Worm (Caenorhabditis elegans) whole organism, L4 larva: ENCODE data around the gene idhg-1.

Experiments
- F26F4.8 ChIP-seq: fragments of 200-800 bp; sonication (Bioruptor generic); conservative IDR thresholded peaks from 2 replicates; pipeline ENCODE4 v1.3.6; 2022; ENCODE audit warnings: missing genetic modification characterization, missing compliant biosample characterization
- F44E2.7 ChIP-seq: fragments of 200-800 bp; sonication (Bioruptor generic); IDR thresholded peaks from 2 replicates; pipeline ENCODE4 v2.1.2; 2022; ENCODE audit warnings: missing genetic modification characterization, missing compliant biosample characterization
- R02D3.7 ChIP-seq: fragments of 150-350 bp; sonication (generic microtip); optimal IDR thresholded peaks from 3 replicates; lab custom pipeline; 2014; ENCODE audit warnings: missing biosample characterization, missing genetic modification characterization
- T20F7.1 ChIP-seq: fragments of 200-800 bp; sonication (Bioruptor generic); optimal IDR thresholded peaks from 2 replicates; lab custom pipeline; 2018; ENCODE audit warnings: mild to moderate bottlenecking, missing genetic modification characterization, missing compliant biosample characterization
- Y105C5A.15 ChIP-seq: fragments of 200-800 bp; sonication (Bioruptor generic); IDR thresholded peaks from 2 replicates; pipeline ENCODE4 v1.3.6; 2022; ENCODE audit warnings: missing genetic modification characterization, missing compliant biosample characterization
- Y48G9A.11 ChIP-seq: fragments of 200-800 bp; sonication (Bioruptor generic); IDR thresholded peaks from 2 replicates; pipeline ENCODE4 v1.3.6; 2022; ENCODE audit warnings: missing genetic modification reagents, missing genetic modification characterization, missing compliant biosample characterization
- aly-2 ChIP-seq: sonication (generic microtip); optimal IDR thresholded peaks from 2 replicates; lab custom pipeline; 2018; ENCODE audit warnings: missing biosample characterization, missing genetic modification characterization
- attf-4 ChIP-seq: sonication (generic microtip); optimal IDR thresholded peaks from 3 replicates; lab custom pipeline; 2017; ENCODE audit warnings: missing biosample characterization, missing genetic modification characterization
- ceh-28 ChIP-seq: fragments of 150-350 bp; optimal IDR thresholded peaks from 2 replicates; lab custom pipeline; 2014; ENCODE audit warnings: missing biosample characterization, missing genetic modification reagents, missing genetic modification characterization
- ceh-44 ChIP-seq: fragments of 200-800 bp; sonication (Bioruptor generic); IDR thresholded peaks from 2 replicates; pipeline ENCODE4 v1.3.6; 2022; ENCODE audit warnings: missing genetic modification reagents, missing genetic modification characterization, missing compliant biosample characterization
- ceh-82 ChIP-seq: sonication (generic microtip); optimal IDR thresholded peaks from 2 replicates; lab custom pipeline; 2017; ENCODE audit warnings: missing biosample characterization, missing genetic modification characterization
- ces-1 ChIP-seq: fragments of 150-350 bp; sonication (generic microtip); optimal IDR thresholded peaks from 4 replicates; lab custom pipeline; 2014; ENCODE audit warnings: missing biosample characterization, missing genetic modification reagents, missing genetic modification characterization
- cey-2 ChIP-seq: sonication (generic microtip); optimal IDR thresholded peaks from 3 replicates; lab custom pipeline; 2017; ENCODE audit warnings: missing genetic modification characterization, mild to moderate bottlenecking, missing compliant biosample characterization, antibody characterized with exemption, borderline replicate concordance; ENCODE audit not compliant: insufficient read depth
- daf-16 ChIP-seq, 3 experiments: sonication (generic microtip); optimal IDR thresholded peaks; 2 replicates each; lab custom pipeline; 2016 to 2017; ENCODE audit warnings: missing genetic modification characterization in 3 of 3, missing genetic modification reagents in 3 of 3, mild to moderate bottlenecking in 2 of 3, missing compliant biosample characterization in 2 of 3, missing biosample characterization in 1 of 3, moderate library complexity in 1 of 3
- daf-8 ChIP-seq: fragments of 200-800 bp; sonication (Bioruptor generic); IDR thresholded peaks from 2 replicates; pipeline ENCODE4 v1.3.6; 2022; ENCODE audit warnings: missing genetic modification characterization, missing compliant biosample characterization
- dmd-6 ChIP-seq: fragments of 200-800 bp; sonication (Bioruptor generic); IDR thresholded peaks from 2 replicates; pipeline ENCODE4 v1.3.6; 2022; ENCODE audit warnings: missing genetic modification reagents, missing genetic modification characterization, missing compliant biosample characterization
- dmd-8 ChIP-seq: fragments of 200-800 bp; sonication (Bioruptor generic); IDR thresholded peaks from 2 replicates; pipeline ENCODE4 v1.3.6; 2022; ENCODE audit warnings: missing genetic modification characterization, missing compliant biosample characterization
- dpl-1 ChIP-seq: fragments of 150-350 bp; optimal IDR thresholded peaks from 2 replicates; lab custom pipeline; 2014; ENCODE audit warnings: missing biosample characterization, missing genetic modification reagents, missing genetic modification characterization
- egl-27 ChIP-seq: sonication (generic microtip); optimal IDR thresholded peaks from 3 replicates; lab custom pipeline; 2017; ENCODE audit warnings: missing biosample characterization, missing genetic modification reagents, missing genetic modification characterization
- fkh-10 ChIP-seq: fragments of 150-350 bp; optimal IDR thresholded peaks from 2 replicates; lab custom pipeline; 2014; ENCODE audit warnings: missing biosample characterization, missing genetic modification reagents, missing genetic modification characterization
- fos-1 ChIP-seq: fragments of 150-350 bp; optimal IDR thresholded peaks from 2 replicates; lab custom pipeline; 2014; ENCODE audit warnings: missing biosample characterization, missing genetic modification characterization
- hlh-11 ChIP-seq: fragments of 200-800 bp; sonication (Bioruptor generic); optimal IDR thresholded peaks from 2 replicates; lab custom pipeline; 2018; ENCODE audit warnings: mild to moderate bottlenecking, missing genetic modification characterization, missing compliant biosample characterization
- hlh-30 ChIP-seq: sonication (generic microtip); optimal IDR thresholded peaks from 2 replicates; lab custom pipeline; 2017; ENCODE audit warnings: antibody characterized with exemption, mild to moderate bottlenecking, missing genetic modification characterization, missing compliant biosample characterization; ENCODE audit not compliant: insufficient read depth
- lim-7 ChIP-seq: fragments of 200-800 bp; sonication (Bioruptor generic); IDR thresholded peaks from 2 replicates; pipeline ENCODE4 v1.3.6; 2022; ENCODE audit warnings: missing genetic modification characterization, missing compliant biosample characterization
- lin-13 ChIP-seq: fragments of 150-350 bp; optimal IDR thresholded peaks from 2 replicates; lab custom pipeline; 2014; ENCODE audit warnings: missing biosample characterization, missing genetic modification reagents, missing genetic modification characterization
- lin-15B ChIP-seq: fragments of 150-350 bp; sonication (generic microtip); optimal IDR thresholded peaks from 3 replicates; lab custom pipeline; 2014; ENCODE audit warnings: missing biosample characterization, missing genetic modification characterization
- lin-38 ChIP-seq: fragments of 200-800 bp; sonication (Bioruptor generic); IDR thresholded peaks from 2 replicates; pipeline ENCODE4 v1.3.6; 2022; ENCODE audit warnings: missing genetic modification reagents, missing genetic modification characterization, missing compliant biosample characterization
- mep-1 ChIP-seq: fragments of 150-350 bp; sonication (generic microtip); optimal IDR thresholded peaks from 3 replicates; lab custom pipeline; 2014; ENCODE audit warnings: missing biosample characterization, missing genetic modification characterization
- nhr-10 ChIP-seq: fragments of 150-350 bp; optimal IDR thresholded peaks from 2 replicates; lab custom pipeline; 2014; ENCODE audit warnings: missing biosample characterization, missing genetic modification characterization
- nhr-102 ChIP-seq: sonication (generic microtip); optimal IDR thresholded peaks from 2 replicates; lab custom pipeline; 2016; ENCODE audit warnings: mild to moderate bottlenecking, missing genetic modification characterization, moderate library complexity, missing compliant biosample characterization
- nhr-11 ChIP-seq: fragments of 150-350 bp; optimal IDR thresholded peaks from 2 replicates; lab custom pipeline; 2014; ENCODE audit warnings: missing biosample characterization, missing genetic modification characterization
- nhr-111 ChIP-seq: fragments of 200-800 bp; sonication (Bioruptor generic); optimal IDR thresholded peaks from 2 replicates; lab custom pipeline; 2018; ENCODE audit warnings: mild to moderate bottlenecking, missing genetic modification characterization, missing compliant biosample characterization
- nhr-25 ChIP-seq: sonication (generic microtip); optimal IDR thresholded peaks from 2 replicates; lab custom pipeline; 2017; ENCODE audit warnings: missing genetic modification characterization, mild to moderate bottlenecking, missing compliant biosample characterization, antibody characterized with exemption, moderate library complexity, borderline replicate concordance; ENCODE audit not compliant: insufficient read depth
- nhr-41 ChIP-seq: fragments of 200-800 bp; sonication (Bioruptor generic); IDR thresholded peaks from 2 replicates; pipeline ENCODE4 v1.3.6; 2022; ENCODE audit warnings: missing genetic modification reagents, missing genetic modification characterization, missing compliant biosample characterization
- nhr-42 ChIP-seq: fragments of 200-800 bp; sonication (Bioruptor generic); IDR thresholded peaks from 2 replicates; pipeline ENCODE4 v1.3.6; 2022; ENCODE audit warnings: missing genetic modification characterization, missing compliant biosample characterization
- nhr-6 ChIP-seq: fragments of 150-350 bp; optimal IDR thresholded peaks from 2 replicates; lab custom pipeline; 2014; ENCODE audit warnings: missing biosample characterization, missing genetic modification characterization
- nhr-77 ChIP-seq: fragments of 150-350 bp; optimal IDR thresholded peaks from 2 replicates; lab custom pipeline; 2014; ENCODE audit warnings: missing biosample characterization, missing genetic modification characterization
- pha-4 ChIP-seq, 2 experiments: fragments of 150-350 bp in 1 of 2; fragments of 200-800 bp in 1 of 2; sonication (Bioruptor generic) in 1 of 2; IDR thresholded peaks in 1 of 2; optimal IDR thresholded peaks in 1 of 2; 2 replicates each; pipeline versions ENCODE4 v1.3.6 to Lab custom; 2014 to 2022; ENCODE audit warnings: missing genetic modification characterization in 2 of 2, missing genetic modification reagents in 2 of 2, missing biosample characterization in 1 of 2, missing compliant biosample characterization in 1 of 2
- saeg-2 ChIP-seq: fragments of 200-800 bp; sonication (Bioruptor generic); IDR thresholded peaks from 2 replicates; pipeline ENCODE4 v1.3.6; 2022; ENCODE audit warnings: missing genetic modification reagents, missing genetic modification characterization, missing compliant biosample characterization
- sdz-12 ChIP-seq: fragments of 200-800 bp; sonication (Bioruptor generic); optimal IDR thresholded peaks from 2 replicates; lab custom pipeline; 2018; ENCODE audit warnings: mild to moderate bottlenecking, missing genetic modification characterization, missing compliant biosample characterization
- set-16 ChIP-seq: fragments of 200-800 bp; sonication (Bioruptor generic); IDR thresholded peaks from 2 replicates; pipeline ENCODE4 v1.3.6; 2022; ENCODE audit warnings: missing genetic modification reagents, missing genetic modification characterization, missing compliant biosample characterization
- snpc-1.2 ChIP-seq: fragments of 200-800 bp; sonication (Bioruptor generic); IDR thresholded peaks from 2 replicates; pipeline ENCODE4 v1.3.6; 2022; ENCODE audit warnings: missing genetic modification reagents, missing genetic modification characterization, missing compliant biosample characterization
- spr-1 ChIP-seq: sonication (generic microtip); optimal IDR thresholded peaks from 2 replicates; lab custom pipeline; 2016; ENCODE audit warnings: mild to moderate bottlenecking, missing genetic modification characterization, missing compliant biosample characterization
- spr-3 ChIP-seq: fragments of 200-800 bp; sonication (Bioruptor generic); optimal IDR thresholded peaks from 2 replicates; lab custom pipeline; 2018; ENCODE audit warnings: mild to moderate bottlenecking, missing genetic modification characterization, missing compliant biosample characterization
- tag-97 ChIP-seq: fragments of 200-800 bp; sonication (Bioruptor generic); IDR thresholded peaks from 2 replicates; pipeline ENCODE4 v1.3.6; 2022; ENCODE audit warnings: missing genetic modification characterization, missing compliant biosample characterization
- unc-62 ChIP-seq, 3 experiments: fragments of 150-350 bp in 1 of 3; sonication (generic microtip); optimal IDR thresholded peaks in 2 of 3; peaks in 1 of 3; 1 replicate in 1 of 3; 2 replicates in 2 of 3; lab custom pipeline; 2014 to 2017; ENCODE audit warnings: missing biosample characterization in 3 of 3, missing genetic modification characterization in 3 of 3, missing genetic modification reagents in 3 of 3, missing genotype in 1 of 3
- zag-1 ChIP-seq: fragments of 150-350 bp; optimal IDR thresholded peaks from 2 replicates; lab custom pipeline; 2014; ENCODE audit warnings: missing biosample characterization, missing genetic modification characterization
- zfp-2 ChIP-seq: sonication (generic microtip); optimal IDR thresholded peaks from 2 replicates; lab custom pipeline; 2016; ENCODE audit warnings: mild to moderate bottlenecking, missing genetic modification characterization, missing compliant biosample characterization
- ztf-11 ChIP-seq: fragments of 150-350 bp; optimal IDR thresholded peaks from 2 replicates; lab custom pipeline; 2014; ENCODE audit warnings: missing biosample characterization, missing genetic modification characterization

The idhg-1 gene

DNA sequence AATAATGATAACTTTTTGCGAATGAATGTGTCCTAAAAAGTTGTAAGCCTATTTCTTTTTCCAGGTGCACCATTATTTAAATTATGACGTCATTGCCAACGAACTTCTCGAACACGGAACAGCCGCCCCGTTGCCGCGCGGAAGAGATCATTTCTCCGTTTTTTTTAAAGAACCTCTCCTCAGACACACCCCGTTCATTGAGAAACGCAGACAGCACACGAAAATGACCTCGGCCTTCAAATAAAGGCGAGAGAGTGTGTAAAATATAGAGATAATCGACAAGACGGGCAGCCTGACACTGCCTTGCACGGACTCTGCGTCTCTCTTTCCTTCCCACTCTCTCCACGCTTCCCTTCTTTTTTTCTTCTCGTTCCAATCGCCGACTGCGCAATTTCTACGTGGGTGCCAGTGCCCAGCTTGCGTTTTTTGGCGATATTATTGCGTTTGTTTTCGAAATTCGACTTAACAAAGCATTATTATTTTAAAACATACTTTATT is 8.2 kb upstream of the idhg-1 start:
- TF ChIP-seq unc-62 (GFP tag; optimal IDR thresholded peaks at IDR 0.05 in 1 of 2; lab: Kevin White, UChicago) (peak in 1 of 2 experiments; percentile 86), unc-62 (tag; optimal IDR thresholded peaks at IDR 0.05; lab: Kevin White, UChicago) (no peak), F44E2.7 (GFP tag; lab: Robert Waterston, UW) (no peak), ceh-28 (no peak), saeg-2 (no peak; the same call in 1 of the 2 replicates), dmd-6 (peak; percentile 64), nhr-77 (tag; lab: Kevin White, UChicago) (no peak), mep-1 (peak; percentile 73), hlh-11 (tag; lab: Kevin White, UChicago) (peak; percentile 95), ztf-11 (tag; lab: Kevin White, UChicago) (no peak), ceh-82 (tag; lab: Kevin White, UChicago) (no peak), zfp-2 (tag; lab: Kevin White, UChicago) (no peak), lin-38 (GFP tag; lab: Robert Waterston, UW) (peak; percentile 51), spr-3 (GFP tag; lab: Kevin White, UChicago) (no peak), F26F4.8 (no peak), fkh-10 (GFP tag; lab: Kevin White, UChicago) (no peak), nhr-102 (tag; lab: Kevin White, UChicago) (peak; percentile 45), R02D3.7 (tag; lab: Kevin White, UChicago) (no peak), lin-15B (tag; lab: Kevin White, UChicago) (no peak), cey-2 (tag; lab: Kevin White, UChicago) (no peak), hlh-30 (tag; lab: Kevin White, UChicago) (peak; percentile 84), set-16 (peak; percentile 67), aly-2 (tag; lab: Kevin White, UChicago) (no peak), attf-4 (tag; lab: Kevin White, UChicago) (peak; percentile 67), nhr-42 (no peak), nhr-11 (tag; lab: Kevin White, UChicago) (peak; percentile 34), pha-4 (GFP tag; IDR thresholded peaks at IDR 0.05; lab: Robert Waterston, UW) (peak; percentile 72), pha-4 (tag; optimal IDR thresholded peaks at IDR 0.05; lab: Kevin White, UChicago) (peak; percentile 83), fos-1 (tag; lab: Kevin White, UChicago) (no peak), sdz-12 (no peak), daf-16 (GFP tag; optimal IDR thresholded peaks at IDR 0.05; lab: Kevin White, UChicago) (peak in 1 of 2 experiments; percentile 63), daf-16 (tag; optimal IDR thresholded peaks at IDR 0.05; lab: Kevin White, UChicago) (peak; percentile 53), spr-1 (tag; lab: Kevin White, UChicago) (peak; percentile 31), nhr-41 (GFP tag; lab: Robert Waterston, UW) (peak; percentile 77; the same call in 1 of the 2 replicates), egl-27 (tag; lab: Kevin White, UChicago) (no peak), nhr-6 (tag; lab: Kevin White, UChicago) (no peak), nhr-111 (GFP tag; lab: Kevin White, UChicago) (no peak), Y105C5A.15 (GFP tag; lab: Robert Waterston, UW) (no peak), daf-8 (no peak), ces-1 (no peak), ceh-44 (GFP tag; lab: Robert Waterston, UW) (no peak), nhr-10 (tag; lab: Kevin White, UChicago) (peak; percentile 21), snpc-1.2 (GFP tag; lab: Robert Waterston, UW) (no peak), lim-7 (GFP tag; lab: Robert Waterston, UW) (no peak), Y48G9A.11 (no peak), dpl-1 (GFP tag; lab: Kevin White, UChicago) (peak; percentile 56), dmd-8 (GFP tag; lab: Robert Waterston, UW) (no peak), T20F7.1 (no peak), zag-1 (tag; lab: Kevin White, UChicago) (no peak), lin-13 (no peak), tag-97 (GFP tag; lab: Robert Waterston, UW) (no peak), nhr-25 (tag; lab: Kevin White, UChicago) (peak; percentile 91)
